Fruit fly (Drosophila melanogaster) whole organism, wandering third instar larva: ENCODE measurements around the gene CG18731.

Experiments
- CG32264 ChIP-seq: fragments of 200-800 bp; sonication (Bioruptor generic); optimal IDR thresholded peaks from 2 replicates; lab custom pipeline; 2016; ENCODE audit warnings: missing biosample characterization, missing genetic modification characterization
- CG9705 ChIP-seq: fragments of 200-800 bp; sonication (Bioruptor generic); optimal IDR thresholded peaks from 2 replicates; lab custom pipeline; 2018; ENCODE audit warnings: missing biosample characterization, mild to moderate bottlenecking, missing genetic modification characterization
- CrebA ChIP-seq: fragments of 200-800 bp; sonication (Bioruptor generic); optimal IDR thresholded peaks from 2 replicates; lab custom pipeline; 2016; ENCODE audit warnings: missing biosample characterization, mild to moderate bottlenecking, missing genetic modification characterization, borderline replicate concordance
- Dif ChIP-seq: fragments of 200-275, 200-300 bp; sonication (Bioruptor generic); optimal IDR thresholded peaks from 2 replicates; lab custom pipeline; 2018; ENCODE audit warnings: missing biosample characterization, missing genetic modification characterization; ENCODE audit not compliant: partially characterized antibody
- GATAd ChIP-seq: sonication (Bioruptor generic); optimal IDR thresholded peaks from 2 replicates; lab custom pipeline; 2016; ENCODE audit warnings: missing biosample characterization, missing genetic modification characterization
- HLH106 ChIP-seq: fragments of 200-800 bp; optimal IDR thresholded peaks from 3 replicates; lab custom pipeline; 2019; ENCODE audit warnings: missing biosample characterization, mild to moderate bottlenecking, missing genetic modification characterization, moderate library complexity
- Hnf4 ChIP-seq: fragments of 200-800 bp; sonication (Bioruptor generic); optimal IDR thresholded peaks from 2 replicates; lab custom pipeline; 2016; ENCODE audit warnings: missing biosample characterization, mild to moderate bottlenecking, missing genetic modification characterization
- Hr78 ChIP-seq: fragments of >200 bp; optimal IDR thresholded peaks from 2 replicates; lab custom pipeline; 2017; ENCODE audit warnings: missing biosample characterization, missing genetic modification characterization
- Jra ChIP-seq: sonication (Bioruptor generic); optimal IDR thresholded peaks from 2 replicates; lab custom pipeline; 2016; ENCODE audit warnings: missing biosample characterization, missing genetic modification characterization
- Mio ChIP-seq: sonication (Bioruptor generic); optimal IDR thresholded peaks from 2 replicates; lab custom pipeline; 2016; ENCODE audit warnings: missing biosample characterization, missing genetic modification characterization
- N ChIP-seq: fragments of >200 bp; optimal IDR thresholded peaks from 2 replicates; lab custom pipeline; 2018; ENCODE audit warnings: missing biosample characterization, missing external identifiers, missing genetic modification characterization
- OdsH ChIP-seq: fragments of 200-800 bp; sonication (Bioruptor generic); optimal IDR thresholded peaks from 2 replicates; lab custom pipeline; 2016; ENCODE audit warnings: missing biosample characterization, mild to moderate bottlenecking, missing genetic modification characterization
- Sp1 ChIP-seq: fragments of 200-800 bp; sonication (Bioruptor generic); optimal IDR thresholded peaks from 3 replicates; lab custom pipeline; 2019; ENCODE audit warnings: missing biosample characterization, mild to moderate bottlenecking, missing genetic modification characterization, moderate library complexity
- Vsx2 ChIP-seq: fragments of 200-300, 225-300 bp; sonication (Bioruptor generic); optimal IDR thresholded peaks from 2 replicates; lab custom pipeline; 2018; ENCODE audit warnings: missing biosample characterization, missing genetic modification characterization; ENCODE audit not compliant: partially characterized antibody
- br ChIP-seq: fragments of 200-800 bp; sonication (Bioruptor generic); optimal IDR thresholded peaks from 2 replicates; lab custom pipeline; 2016; ENCODE audit warnings: missing biosample characterization, missing genetic modification characterization
- brk ChIP-seq: fragments of 200-800 bp; sonication (Bioruptor generic); optimal IDR thresholded peaks from 2 replicates; lab custom pipeline; 2016; ENCODE audit warnings: missing biosample characterization, mild to moderate bottlenecking, missing genetic modification characterization
- dl ChIP-seq, 2 experiments: fragments of 175-275, 200-275 bp in 1 of 2; fragments of 200-275 bp in 1 of 2; sonication (Bioruptor generic); optimal IDR thresholded peaks; lab custom pipeline; 2018; ENCODE audit warnings: mild to moderate bottlenecking in 2 of 2, missing biosample characterization in 2 of 2, missing genetic modification characterization in 2 of 2, moderate library complexity in 2 of 2; ENCODE audit not compliant: partially characterized antibody in 2 of 2, insufficient read depth in 1 of 2
- dmrt93B ChIP-seq: fragments of 200-800 bp; sonication (Bioruptor generic); optimal IDR thresholded peaks from 2 replicates; lab custom pipeline; 2018; ENCODE audit warnings: missing biosample characterization, mild to moderate bottlenecking, missing genetic modification characterization
- dsf ChIP-seq: sonication (Bioruptor generic); optimal IDR thresholded peaks from 2 replicates; lab custom pipeline; 2016; ENCODE audit warnings: missing biosample characterization, missing genetic modification characterization, borderline replicate concordance
- ey ChIP-seq: fragments of 200-800 bp; sonication (Bioruptor generic); optimal IDR thresholded peaks from 2 replicates; lab custom pipeline; 2016; ENCODE audit warnings: missing biosample characterization, missing genetic modification characterization
- foxo ChIP-seq, 2 experiments: fragments of 200-800 bp; sonication (Bioruptor generic); optimal IDR thresholded peaks; 2 replicates in 1 of 2; 3 replicates in 1 of 2; lab custom pipeline; 2016 to 2017; ENCODE audit warnings: missing biosample characterization in 2 of 2, missing genetic modification characterization in 2 of 2
- h ChIP-seq: fragments of 200-800 bp; sonication (Bioruptor generic); optimal IDR thresholded peaks from 3 replicates; lab custom pipeline; 2016; ENCODE audit warnings: missing biosample characterization, mild to moderate bottlenecking, missing genetic modification characterization
- psq ChIP-seq: fragments of 200-800 bp; sonication (Bioruptor generic); optimal IDR thresholded peaks from 3 replicates; lab custom pipeline; 2017; ENCODE audit warnings: missing biosample characterization, mild to moderate bottlenecking, missing genetic modification characterization, moderate library complexity
- sv ChIP-seq: fragments of 200-800 bp; sonication (Bioruptor generic); optimal IDR thresholded peaks from 3 replicates; lab custom pipeline; 2016; ENCODE audit warnings: missing biosample characterization, missing genetic modification characterization
- tai ChIP-seq: sonication (Bioruptor generic); optimal IDR thresholded peaks from 2 replicates; lab custom pipeline; 2016; ENCODE audit warnings: missing biosample characterization, missing genetic modification characterization
- usp ChIP-seq: fragments of >200 bp; optimal IDR thresholded peaks from 2 replicates; lab custom pipeline; 2017; ENCODE audit warnings: missing biosample characterization, missing genetic modification characterization
- woc ChIP-seq: sonication (Bioruptor generic); optimal IDR thresholded peaks from 2 replicates; lab custom pipeline; 2016; ENCODE audit warnings: missing biosample characterization, mild to moderate bottlenecking, missing genetic modification characterization

The CG18731 gene

dm6 chr3R:29705789-29706303 is 19.0 kb upstream of the CG18731 start:
- TF ChIP-seq br (GFP tag; lab: Kevin White, UChicago): no peak
- peak in 1 of 2 experiments; percentile 6 for TF ChIP-seq foxo (GFP tag; optimal IDR thresholded peaks at IDR 0.05; lab: Kevin White, UChicago)
- TF ChIP-seq Dif (GFP tag; lab: Kevin White, UChicago): no peak
- TF ChIP-seq sv (GFP tag; lab: Kevin White, UChicago): no peak
- TF ChIP-seq dmrt93B (GFP tag; lab: Kevin White, UChicago): no peak
- no peak for TF ChIP-seq ey (GFP tag; lab: Kevin White, UChicago)
- TF ChIP-seq tai: no peak
- no peak for TF ChIP-seq dsf (GFP tag; lab: Kevin White, UChicago)
- no peak for TF ChIP-seq Hnf4 (GFP tag; lab: Kevin White, UChicago)

DNA sequence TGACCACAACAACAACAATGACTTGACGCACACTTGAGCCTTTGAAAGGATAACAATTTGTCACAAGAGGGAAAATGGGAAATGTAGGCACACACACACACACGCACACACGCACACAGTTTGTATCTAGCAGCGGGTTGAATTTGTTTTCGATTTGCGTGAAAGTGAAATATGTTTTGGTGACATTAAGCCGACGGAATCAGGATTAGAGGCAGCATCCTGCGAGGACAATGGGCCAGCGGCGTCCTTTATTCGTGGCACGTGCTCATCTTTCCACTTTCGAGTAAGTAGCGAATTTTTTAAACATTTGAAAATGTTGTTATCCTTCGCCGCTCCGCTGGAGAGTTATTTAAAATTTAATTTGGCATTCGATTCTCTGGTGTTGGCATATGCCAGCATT is 17.6 kb upstream of the CG18731 start:
- no peak for TF ChIP-seq dsf (GFP tag; lab: Kevin White, UChicago)
- TF ChIP-seq tai: no peak
- no peak for TF ChIP-seq Jra
- no peak for TF ChIP-seq woc (GFP tag; lab: Kevin White, UChicago)
- TF ChIP-seq GATAd (GFP tag; lab: Kevin White, UChicago): no peak
- no peak for TF ChIP-seq Hr78 (GFP tag; lab: Kevin White, UChicago)
- TF ChIP-seq CG9705 (GFP tag; lab: Kevin White, UChicago): no peak
- no peak for TF ChIP-seq HLH106 (tag; lab: Kevin White, UChicago)
- no peak for TF ChIP-seq Sp1
- TF ChIP-seq N (GFP tag; lab: Kevin White, UChicago): no peak
- no peak for TF ChIP-seq brk (GFP tag; lab: Kevin White, UChicago)
- TF ChIP-seq Hnf4 (GFP tag; lab: Kevin White, UChicago): no peak
- no peak for TF ChIP-seq usp (GFP tag; lab: Kevin White, UChicago)
- no peak for TF ChIP-seq CG32264
- no peak for TF ChIP-seq dl (GFP tag; optimal IDR thresholded peaks at IDR 0.05; lab: Kevin White, UChicago; ENCODE audit: insufficient read depth in 1 of 2, partially characterized antibody in 2 of 2)
- no peak for TF ChIP-seq Vsx2 (GFP tag; lab: Kevin White, UChicago)
- no peak for TF ChIP-seq OdsH (GFP tag; lab: Kevin White, UChicago)
- TF ChIP-seq foxo (GFP tag; optimal IDR thresholded peaks at IDR 0.05; lab: Kevin White, UChicago): no peak
- no peak for TF ChIP-seq CrebA (GFP tag; lab: Kevin White, UChicago)
- no peak for TF ChIP-seq h (GFP tag; lab: Kevin White, UChicago)

DNA sequence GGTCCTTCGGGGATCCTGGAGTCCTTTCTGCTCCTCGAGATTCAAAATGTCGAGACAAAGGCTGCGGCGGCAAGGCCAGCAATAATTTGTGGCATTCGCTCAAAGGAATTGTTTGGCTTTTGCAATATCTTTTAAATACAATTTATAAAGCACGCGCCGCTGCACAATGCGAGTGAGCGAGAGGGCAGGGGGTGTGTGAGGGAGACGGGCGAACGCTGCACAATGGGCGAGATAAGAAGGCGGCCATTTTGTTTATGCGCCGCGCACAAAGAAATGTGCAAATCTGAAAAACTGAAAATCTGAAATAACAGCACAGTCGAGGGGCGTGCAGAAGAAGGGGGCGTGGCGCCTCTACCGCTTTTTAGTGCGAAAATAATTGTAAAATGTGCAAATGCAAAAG is 16.5 kb upstream of the CG18731 start:
- TF ChIP-seq br (GFP tag; lab: Kevin White, UChicago) (no peak), CG32264 (no peak), dmrt93B (GFP tag; lab: Kevin White, UChicago) (no peak), dsf (GFP tag; lab: Kevin White, UChicago) (no peak), Mio (GFP tag; lab: Kevin White, UChicago) (no peak), HLH106 (tag; lab: Kevin White, UChicago) (no peak), brk (GFP tag; lab: Kevin White, UChicago) (no peak), N (GFP tag; lab: Kevin White, UChicago) (no peak)
- TF ChIP-seq, all 38 proteins: peak for 0

- TF ChIP-seq dmrt93B (GFP tag; lab: Kevin White, UChicago): no peak
- no peak for TF ChIP-seq CG9705 (GFP tag; lab: Kevin White, UChicago)
- TF ChIP-seq Sp1: no peak
- TF ChIP-seq brk (GFP tag; lab: Kevin White, UChicago): no peak
- no peak for TF ChIP-seq usp (GFP tag; lab: Kevin White, UChicago)
- no peak for TF ChIP-seq Hnf4 (GFP tag; lab: Kevin White, UChicago)
- TF ChIP-seq psq (GFP tag; lab: Kevin White, UChicago): no peak
- TF ChIP-seq Hr78 (GFP tag; lab: Kevin White, UChicago): no peak
Observed at dm6 chr3R:29711434-29711833, 13.4 kb upstream of the CG18731 start.

- no peak for TF ChIP-seq OdsH (GFP tag; lab: Kevin White, UChicago)
- TF ChIP-seq GATAd (GFP tag; lab: Kevin White, UChicago): no peak
- no peak for TF ChIP-seq psq (GFP tag; lab: Kevin White, UChicago)
- no peak for TF ChIP-seq foxo (GFP tag; optimal IDR thresholded peaks at IDR 0.05; lab: Kevin White, UChicago)
Observed at dm6 chr3R:29714314-29714713, 10.5 kb upstream of the CG18731 start, which contains the start of gene Obp99d. TSS of gene Obp99d (plus strand) at chr3R:29714505.
